Fruit fly (Drosophila melanogaster) whole organism, embryonic: ENCODE results near the gene CG9581.

ENCODE experiments used
- ATbp ChIP-seq: fragments of 200-800 bp; sonication (Bioruptor generic); optimal IDR thresholded peaks from 2 replicates; lab custom pipeline; 2017; ENCODE audit warnings: missing biosample characterization, mild to moderate bottlenecking, missing genetic modification characterization, missing genetic modification reagents
- BtbVII ChIP-seq: fragments of 200-800 bp; sonication (Bioruptor generic); optimal IDR thresholded peaks from 3 replicates; lab custom pipeline; 2017; ENCODE audit warnings: missing biosample characterization, mild to moderate bottlenecking, missing genetic modification characterization
- CG1024 ChIP-seq: fragments of 200-800 bp; sonication (Bioruptor generic); IDR thresholded peaks from 2 replicates; pipeline ENCODE4 v1.3.6; 2022; ENCODE audit warnings: missing biosample characterization, missing genetic modification characterization
- CG10654 ChIP-seq: fragments of 200-800 bp; sonication (Bioruptor generic); optimal IDR thresholded peaks from 2 replicates; lab custom pipeline; 2016; ENCODE audit warnings: missing biosample characterization, missing genetic modification characterization
- CG12219 ChIP-seq: fragments of 200-800 bp; sonication (Bioruptor generic); optimal IDR thresholded peaks from 3 replicates; lab custom pipeline; 2018; ENCODE audit warnings: missing biosample characterization, mild to moderate bottlenecking, missing genetic modification characterization
- CG1233 ChIP-seq: fragments of 200-800 bp; sonication (Bioruptor generic); optimal IDR thresholded peaks from 4 replicates; lab custom pipeline; 2018; ENCODE audit warnings: missing biosample characterization, mild to moderate bottlenecking, missing genetic modification characterization
- CG14014 ChIP-seq: fragments of 200-800 bp; sonication (Bioruptor generic); IDR thresholded peaks from 2 replicates; pipeline ENCODE4 v1.3.6; 2022; ENCODE audit warnings: missing biosample characterization, missing genetic modification characterization
- CG14710 ChIP-seq: fragments of 200-800 bp; sonication (Bioruptor generic); optimal IDR thresholded peaks from 3 replicates; lab custom pipeline; 2019; ENCODE audit warnings: missing biosample characterization, mild to moderate bottlenecking, missing genetic modification characterization, moderate library complexity
- CG15696 ChIP-seq: fragments of 200-800 bp; sonication (Bioruptor generic); optimal IDR thresholded peaks from 2 replicates; lab custom pipeline; 2019; ENCODE audit warnings: missing biosample characterization, mild to moderate bottlenecking, missing genetic modification characterization, moderate library complexity
- CG16815 ChIP-seq: fragments of 200-800 bp; sonication (Bioruptor generic); optimal IDR thresholded peaks from 3 replicates; lab custom pipeline; 2017; ENCODE audit warnings: missing biosample characterization, mild to moderate bottlenecking, missing genetic modification characterization
- CG30403 ChIP-seq: fragments of 200-800 bp; sonication (Bioruptor generic); optimal IDR thresholded peaks from 3 replicates; lab custom pipeline; 2016; ENCODE audit warnings: missing biosample characterization, missing genetic modification characterization
- CG3163 ChIP-seq: fragments of 200-800 bp; sonication (Bioruptor generic); optimal IDR thresholded peaks from 3 replicates; lab custom pipeline; 2016; ENCODE audit warnings: missing biosample characterization, missing genetic modification characterization
- CG32767 ChIP-seq: fragments of 200-800 bp; sonication (Bioruptor generic); IDR thresholded peaks from 2 replicates; pipeline ENCODE4 v1.3.6; 2022; ENCODE audit warnings: missing biosample characterization, missing genetic modification characterization
- CG4282 ChIP-seq: fragments of 200-800 bp; sonication (Bioruptor generic); optimal IDR thresholded peaks from 2 replicates; lab custom pipeline; 2016; ENCODE audit warnings: missing biosample characterization, missing genetic modification characterization
- CG7928 ChIP-seq: fragments of 200-800 bp; sonication (Bioruptor generic); optimal IDR thresholded peaks from 2 replicates; lab custom pipeline; 2017; ENCODE audit warnings: missing biosample characterization, mild to moderate bottlenecking, missing genetic modification characterization
- CG9932 ChIP-seq: fragments of 200-800 bp; sonication (Bioruptor generic); IDR thresholded peaks from 2 replicates; pipeline ENCODE4 v1.3.6; 2022; ENCODE audit warnings: missing biosample characterization, missing genetic modification characterization
- Deaf1 ChIP-seq: fragments of 200-800 bp; optimal IDR thresholded peaks from 3 replicates; lab custom pipeline; 2019; ENCODE audit warnings: missing biosample characterization, mild to moderate bottlenecking, missing genetic modification characterization, moderate library complexity
- Dip3 ChIP-seq: fragments of 200-800 bp; sonication (Bioruptor generic); optimal IDR thresholded peaks from 3 replicates; lab custom pipeline; 2016; ENCODE audit warnings: missing biosample characterization, missing genetic modification characterization
- Doc3 ChIP-seq: fragments of 200-800 bp; sonication (Bioruptor generic); IDR thresholded peaks from 3 replicates; pipeline ENCODE4 v1.3.6; 2022; ENCODE audit warnings: missing biosample characterization, missing genetic modification characterization; ENCODE audit not compliant: partially characterized antibody
- Hr39 ChIP-seq: fragments of >200 bp; optimal IDR thresholded peaks from 2 replicates; lab custom pipeline; 2017
- Hr51 ChIP-seq, 2 experiments: fragments of 200-800 bp; sonication (Bioruptor generic); optimal IDR thresholded peaks; 2 replicates in 1 of 2; 3 replicates in 1 of 2; lab custom pipeline; 2016 to 2018; ENCODE audit warnings: missing biosample characterization in 2 of 2, missing genetic modification characterization in 2 of 2, mild to moderate bottlenecking in 1 of 2, moderate library complexity in 1 of 2
- MBD-R2 ChIP-seq: fragments of 200-800 bp; sonication (Bioruptor generic); IDR thresholded peaks from 2 replicates; pipeline ENCODE4 v1.3.6; 2022; ENCODE audit warnings: missing biosample characterization, missing genetic modification characterization
- Mrtf ChIP-seq: fragments of 200-800 bp; sonication (Bioruptor generic); IDR thresholded peaks from 3 replicates; pipeline ENCODE4 v1.3.6; 2022; ENCODE audit warnings: missing biosample characterization, missing genetic modification characterization
- NC2α ChIP-seq: fragments of 200-800 bp; sonication (Bioruptor generic); optimal IDR thresholded peaks from 2 replicates; lab custom pipeline; 2016; ENCODE audit warnings: missing biosample characterization, missing genetic modification characterization
- NFAT ChIP-seq: fragments of 200-800 bp; sonication (Bioruptor generic); IDR thresholded peaks from 2 replicates; pipeline ENCODE4 v1.3.6; 2022; ENCODE audit warnings: missing biosample characterization, missing genetic modification characterization
- Nf-YA ChIP-seq: fragments of 200-800 bp; sonication (Bioruptor generic); IDR thresholded peaks from 2 replicates; pipeline ENCODE4 v1.3.6; 2022; ENCODE audit warnings: missing biosample characterization, missing genetic modification characterization
- Sox100B ChIP-seq: fragments of 200-800 bp; sonication (Bioruptor generic); optimal IDR thresholded peaks from 3 replicates; lab custom pipeline; 2018; ENCODE audit warnings: missing biosample characterization, mild to moderate bottlenecking, missing genetic modification characterization
- Taf1 ChIP-seq: fragments of 200-800 bp; sonication (Bioruptor generic); IDR thresholded peaks from 2 replicates; pipeline ENCODE4 v1.3.6; 2022; ENCODE audit warnings: missing biosample characterization, missing genetic modification characterization
- Xrp1 ChIP-seq: fragments of 200-800 bp; sonication (Bioruptor generic); IDR thresholded peaks from 2 replicates; pipeline ENCODE4 v1.3.6; 2022; ENCODE audit warnings: missing biosample characterization, missing genetic modification characterization
- aop ChIP-seq: fragments of 200-800 bp; sonication (Bioruptor generic); IDR thresholded peaks from 2 replicates; pipeline ENCODE4 v1.3.6; 2022; ENCODE audit warnings: missing biosample characterization, missing genetic modification characterization
- ato ChIP-seq: fragments of 200-800 bp; sonication (Bioruptor generic); IDR thresholded peaks from 2 replicates; pipeline ENCODE4 v1.3.6; 2022; ENCODE audit warnings: missing biosample characterization, missing genetic modification characterization; ENCODE audit not compliant: partially characterized antibody
- az2 ChIP-seq: fragments of 200-800 bp; sonication (Bioruptor generic); optimal IDR thresholded peaks from 3 replicates; lab custom pipeline; 2016; ENCODE audit warnings: missing biosample characterization, missing genetic modification characterization
- bigmax ChIP-seq: fragments of 200-800 bp; sonication (Bioruptor generic); optimal IDR thresholded peaks from 2 replicates; lab custom pipeline; 2018; ENCODE audit warnings: missing biosample characterization, mild to moderate bottlenecking, missing genetic modification characterization
- cato ChIP-seq: fragments of 200-800 bp; sonication (Bioruptor generic); optimal IDR thresholded peaks from 2 replicates; lab custom pipeline; 2016; ENCODE audit warnings: missing biosample characterization, missing genetic modification characterization, borderline replicate concordance
- caup ChIP-seq: fragments of 200-800 bp; sonication (Bioruptor generic); optimal IDR thresholded peaks from 3 replicates; lab custom pipeline; 2017; ENCODE audit warnings: missing biosample characterization, mild to moderate bottlenecking, missing genetic modification characterization, moderate library complexity; ENCODE audit not compliant: severe bottlenecking
- crc ChIP-seq: fragments of 200-800 bp; sonication (Bioruptor generic); optimal IDR thresholded peaks from 2 replicates; lab custom pipeline; 2016; ENCODE audit warnings: missing biosample characterization, missing genetic modification characterization
- crol ChIP-seq: fragments of 200-800 bp; sonication (Bioruptor generic); IDR thresholded peaks from 2 replicates; pipeline ENCODE4 v1.3.6; 2022; ENCODE audit warnings: missing biosample characterization, missing genetic modification characterization
- dm ChIP-seq: fragments of 200-800 bp; sonication (Bioruptor generic); optimal IDR thresholded peaks from 3 replicates; lab custom pipeline; 2016; ENCODE audit warnings: missing biosample characterization, missing genetic modification characterization
- dmrt99B ChIP-seq: fragments of 200-800 bp; sonication (Bioruptor generic); optimal IDR thresholded peaks from 2 replicates; lab custom pipeline; 2018; ENCODE audit warnings: missing biosample characterization, mild to moderate bottlenecking, missing genetic modification characterization, moderate library complexity
- ftz-f1 ChIP-seq: fragments of 200-800 bp; sonication (Bioruptor generic); optimal IDR thresholded peaks from 2 replicates; lab custom pipeline; 2016; ENCODE audit warnings: missing biosample characterization, missing genetic modification characterization
- hb ChIP-seq: fragments of 200-800 bp; sonication (Bioruptor generic); IDR thresholded peaks from 3 replicates; pipeline ENCODE4 v1.3.6; 2022; ENCODE audit warnings: missing biosample characterization, missing genetic modification characterization; ENCODE audit not compliant: partially characterized antibody
- kah ChIP-seq: fragments of 200-800 bp; sonication (Bioruptor generic); optimal IDR thresholded peaks from 2 replicates; lab custom pipeline; 2018; ENCODE audit warnings: missing biosample characterization, mild to moderate bottlenecking, missing genetic modification characterization
- kni ChIP-seq: fragments of 200-800 bp; sonication (Bioruptor generic); optimal IDR thresholded peaks from 3 replicates; lab custom pipeline; 2017; ENCODE audit warnings: mild to moderate bottlenecking, missing biosample characterization, missing genetic modification reagents, missing genetic modification characterization
- nerfin-2 ChIP-seq: fragments of 200-800 bp; sonication (Bioruptor generic); IDR thresholded peaks from 2 replicates; pipeline ENCODE4 v1.3.6; 2022; ENCODE audit warnings: missing biosample characterization, missing genetic modification characterization; ENCODE audit not compliant: partially characterized antibody
- p53 ChIP-seq: fragments of 200-800 bp; sonication (Bioruptor generic); optimal IDR thresholded peaks from 2 replicates; lab custom pipeline; 2016; ENCODE audit warnings: missing biosample characterization, missing genetic modification characterization
- pfk ChIP-seq: fragments of 200-800 bp; sonication (Bioruptor generic); optimal IDR thresholded peaks from 2 replicates; lab custom pipeline; 2018; ENCODE audit warnings: missing biosample characterization, mild to moderate bottlenecking, missing genetic modification characterization, moderate library complexity
- psq ChIP-seq: fragments of 200-800 bp; sonication (Bioruptor generic); optimal IDR thresholded peaks from 2 replicates; lab custom pipeline; 2017; ENCODE audit warnings: missing biosample characterization, missing genetic modification characterization
- ro ChIP-seq: fragments of 200-800 bp; sonication (Bioruptor generic); IDR thresholded peaks from 2 replicates; pipeline ENCODE4 v1.3.6; 2022; ENCODE audit warnings: missing biosample characterization, missing genetic modification characterization
- row ChIP-seq: fragments of 200-800 bp; sonication (Bioruptor generic); IDR thresholded peaks from 3 replicates; pipeline ENCODE4 v1.3.6; 2022; ENCODE audit warnings: missing biosample characterization, missing genetic modification characterization
- sima ChIP-seq: fragments of 200-800 bp; sonication (Bioruptor generic); optimal IDR thresholded peaks from 2 replicates; lab custom pipeline; 2016; ENCODE audit warnings: missing biosample characterization, missing genetic modification characterization
- sna ChIP-seq: fragments of 200-800 bp; sonication (Bioruptor generic); IDR thresholded peaks from 2 replicates; pipeline ENCODE4 v1.3.6; 2022; ENCODE audit warnings: missing biosample characterization, missing genetic modification characterization; ENCODE audit not compliant: partially characterized antibody
- tgo ChIP-seq: fragments of 200-800 bp; sonication (Bioruptor generic); IDR thresholded peaks from 3 replicates; pipeline ENCODE4 v1.3.6; 2022; ENCODE audit warnings: missing biosample characterization, missing genetic modification characterization

Gene CG9581

dm6 chrX:20169898-20170297, at the start of gene CG9581, which contains the start of gene CG9578 (continued):
- TF ChIP-seq ato (GFP tag; lab: Robert Waterston, UW) (peak; percentile 53; the same call in 1 of the 2 replicates), Hr51 (GFP tag; optimal IDR thresholded peaks at IDR 0.05; lab: Kevin White, UChicago) (no peak), Dip3 (GFP tag; lab: Kevin White, UChicago) (no peak), crc (GFP tag; lab: Kevin White, UChicago) (no peak), MBD-R2 (peak; percentile 60), CG16815 (GFP tag; lab: Kevin White, UChicago) (no peak), kah (no peak), CG32767 (GFP tag; lab: Robert Waterston, UW) (no peak), nerfin-2 (peak; percentile 53), BtbVII (no peak), hb (GFP tag; lab: Robert Waterston, UW) (peak; percentile 71; the same call in 2 of the 3 replicates), dm (GFP tag; lab: Kevin White, UChicago) (no peak), CG14014 (GFP tag; lab: Robert Waterston, UW) (no peak), CG15696 (no peak), row (peak; percentile 52; the same call in 1 of the 3 replicates), Mrtf (GFP tag; lab: Robert Waterston, UW) (no peak), NC2α (GFP tag; lab: Kevin White, UChicago) (no peak), CG7928 (peak; percentile 22), ftz-f1 (GFP tag; lab: Kevin White, UChicago) (no peak), ro (GFP tag; lab: Robert Waterston, UW) (no peak), Taf1 (GFP tag; lab: Robert Waterston, UW) (no peak), sima (no peak), Deaf1 (tag; lab: Kevin White, UChicago) (no peak), CG1233 (GFP tag; lab: Kevin White, UChicago) (no peak), kni (GFP tag; lab: Kevin White, UChicago) (no peak), psq (GFP tag; lab: Kevin White, UChicago) (no peak), bigmax (no peak), CG14710 (peak; percentile 27), p53 (GFP tag; lab: Kevin White, UChicago) (no peak), aop (no peak), CG9932 (GFP tag; lab: Robert Waterston, UW) (0 out of 2 replicates have a peak, but pooled peaks have one; percentile 16), ATbp (GFP tag; lab: Kevin White, UChicago) (no peak), CG12219 (GFP tag; lab: Kevin White, UChicago) (no peak), CG3163 (GFP tag; lab: Kevin White, UChicago) (no peak), cato (GFP tag; lab: Kevin White, UChicago) (no peak), CG4282 (GFP tag; lab: Kevin White, UChicago) (no peak), Hr39 (lab: Kevin White, UChicago) (no peak), pfk (GFP tag; lab: Kevin White, UChicago) (no peak), crol (GFP tag; lab: Robert Waterston, UW) (no peak), CG30403 (GFP tag; lab: Kevin White, UChicago) (no peak), NFAT (GFP tag; lab: Robert Waterston, UW) (no peak), dmrt99B (tag; lab: Kevin White, UChicago) (no peak), sna (peak; percentile 87), caup (GFP tag; lab: Kevin White, UChicago) (no peak), Nf-YA (GFP tag; lab: Robert Waterston, UW) (no peak), az2 (GFP tag; lab: Kevin White, UChicago) (no peak), tgo (GFP tag; lab: Robert Waterston, UW) (no peak), Sox100B (GFP tag; lab: Kevin White, UChicago) (no peak), Doc3 (GFP tag; lab: Robert Waterston, UW) (peak; percentile 77), CG10654 (GFP tag; lab: Kevin White, UChicago) (no peak), CG1024 (GFP tag; lab: Robert Waterston, UW) (no peak), Xrp1 (GFP tag; lab: Robert Waterston, UW) (no peak)
